Worm (Caenorhabditis elegans) whole organism, L3 larva: ENCODE data around the gene ppk-3.

Experiments
- elt-2 ChIP-seq: sonication (generic microtip); optimal IDR thresholded peaks from 2 replicates; lab custom pipeline; 2016; ENCODE audit warnings: missing genetic modification reagents, mild to moderate bottlenecking, missing genetic modification characterization, missing compliant biosample characterization
- sea-2 ChIP-seq: fragments of 150-350 bp; sonication (generic microtip); optimal IDR thresholded peaks from 4 replicates; lab custom pipeline; 2014; ENCODE audit warnings: missing biosample characterization, missing genetic modification reagents, missing genetic modification characterization

DNA sequence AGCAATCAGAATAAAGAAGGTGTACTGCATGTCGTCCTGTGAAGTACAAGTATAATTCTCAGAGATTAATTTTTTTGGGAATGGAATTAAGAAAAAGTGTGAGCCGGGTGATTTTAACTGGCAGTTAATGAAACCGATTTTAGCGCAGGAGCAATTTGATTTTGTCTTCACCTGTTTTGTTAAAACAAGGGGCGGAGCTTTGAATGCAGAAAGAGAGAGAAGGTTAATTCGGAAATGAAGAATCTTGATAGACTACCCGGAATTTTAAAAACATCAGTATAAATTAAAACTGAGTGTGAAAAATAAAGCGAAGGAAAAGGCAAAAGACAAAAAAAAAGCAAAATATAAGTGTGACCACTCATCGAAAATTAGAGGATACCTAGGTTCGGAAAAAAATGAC, 28.9 kb downstream of the ppk-3 start, which contains the start of gene C05E7.3:
- TF ChIP-seq elt-2 (tag; lab: Kevin White, UChicago) (no peak), sea-2 (GFP tag; lab: Kevin White, UChicago) (no peak)
